Worm (Caenorhabditis elegans) whole organism, young adult: ENCODE measurements around the gene C46E10.8.

Experiments
- ama-1 ChIP-seq, 3 experiments: fragments of 150-350 bp in 1 of 3; sonication (generic microtip) in 2 of 3; optimal IDR thresholded peaks; 2 replicates each; lab custom pipeline; 2014 to 2018; ENCODE audit warnings: missing biosample characterization in 2 of 3, missing genetic modification characterization in 2 of 3, missing genetic modification reagents in 2 of 3
- lin-35 ChIP-seq, 3 experiments: fragments of 150-350 bp in 2 of 3; sonication (generic microtip) in 1 of 3; optimal IDR thresholded peaks; 2 replicates each; lab custom pipeline; 2014 to 2018; ENCODE audit warnings: missing biosample characterization in 3 of 3, missing genetic modification characterization in 3 of 3, missing genetic modification reagents in 3 of 3
- nhr-90 ChIP-seq: sonication (generic microtip); optimal IDR thresholded peaks from 2 replicates; lab custom pipeline; 2016; ENCODE audit warnings: missing genotype, mild to moderate bottlenecking, missing genetic modification characterization, missing compliant biosample characterization
- pha-4 ChIP-seq: fragments of 150-350 bp; sonication (generic microtip); optimal IDR thresholded peaks from 2 replicates; lab custom pipeline; 2014; ENCODE audit warnings: missing biosample characterization, missing genetic modification reagents, missing genetic modification characterization
- ztf-18 ChIP-seq: sonication (generic microtip); optimal IDR thresholded peaks from 2 replicates; lab custom pipeline; 2016; ENCODE audit warnings: missing genotype, mild to moderate bottlenecking, missing genetic modification characterization, missing compliant biosample characterization

ce11 chrII:3709255-3709654 lies 18.6 kb downstream of the C46E10.8 start, which contains the start of gene srx-110:
- no peak for TF ChIP-seq ztf-18 (tag; lab: Kevin White, UChicago)
- no peak for TF ChIP-seq pha-4
- TF ChIP-seq ama-1 (optimal IDR thresholded peaks at IDR 0.05; lab: Kevin White, UChicago) = no peak
- no peak for TF ChIP-seq ama-1 (GFP tag; optimal IDR thresholded peaks at IDR 0.05; lab: Kevin White, UChicago)
- no peak for TF ChIP-seq lin-35 (GFP tag; optimal IDR thresholded peaks at IDR 0.05; lab: Kevin White, UChicago)
- no peak for TF ChIP-seq nhr-90 (tag; lab: Kevin White, UChicago)
